Worm (Caenorhabditis elegans): ENCODE results near the gene R07B1.11.

DNA sequence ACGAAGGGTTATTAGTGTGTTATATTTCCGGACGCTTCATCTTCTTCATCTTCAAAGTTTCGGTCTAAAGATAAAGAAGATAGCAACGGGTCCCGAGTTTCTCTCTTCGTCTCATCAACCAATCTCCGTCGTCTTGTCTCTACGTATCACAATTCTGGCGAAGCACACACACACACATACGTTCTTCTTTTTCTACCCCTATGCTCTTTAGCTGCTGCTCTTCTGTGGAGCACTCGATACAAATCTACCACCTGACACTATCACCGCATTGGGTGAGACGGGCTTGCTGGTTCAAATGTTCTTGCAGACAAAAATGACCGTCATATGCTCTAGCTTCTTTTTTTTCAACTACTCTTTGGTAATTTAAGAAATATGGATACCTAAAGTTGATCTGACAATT is 24.3 kb upstream of the R07B1.11 start:
- no peak for TF ChIP-seq fkh-10 (GFP tag; optimal IDR thresholded peaks at IDR 0.05)
- TF ChIP-seq ceh-2 (tag; optimal IDR thresholded peaks at IDR 0.05), result no peak
- no peak for TF ChIP-seq dve-1 (tag; optimal IDR thresholded peaks at IDR 0.05)
- no peak for TF ChIP-seq ceh-24 (tag; optimal IDR thresholded peaks at IDR 0.05)
- no peak for TF ChIP-seq hlh-15 (tag; optimal IDR thresholded peaks at IDR 0.05)
- TF ChIP-seq ceh-19 (GFP tag; optimal IDR thresholded peaks at IDR 0.05), result no peak
- no peak for TF ChIP-seq che-1 (tag; optimal IDR thresholded peaks at IDR 0.05)
- TF ChIP-seq ceh-30 (tag; optimal IDR thresholded peaks at IDR 0.05), result no peak
- peak; percentile 22 for TF ChIP-seq unc-55 (GFP tag; optimal IDR thresholded peaks at IDR 0.05)
- TF ChIP-seq elt-2 (tag; optimal IDR thresholded peaks at IDR 0.05), result no peak
- TF ChIP-seq pha-4 (tag; optimal IDR thresholded peaks at IDR 0.05), result no peak

Data from whole organism, late embryonic.